Worm (Caenorhabditis elegans): Measurements from ENCODE around the gene mys-1.

The mys-1 gene

ce11 chrV:7084612-7085139 lies at the start of gene mys-1:
TSS of gene mys-1 (minus strand) at chrV:7084662.
- TF ChIP-seq dao-5 (tag; optimal IDR thresholded peaks at IDR 0.05) (no peak), W03F9.2 (tag; optimal IDR thresholded peaks at IDR 0.05) (peak; percentile 55), him-1 (tag; optimal IDR thresholded peaks at IDR 0.05) (peak; percentile 0)

- TF ChIP-seq him-1 (tag; optimal IDR thresholded peaks at IDR 0.05) = no peak
- TF ChIP-seq dao-5 (tag; optimal IDR thresholded peaks at IDR 0.05) = no peak
- no peak for TF ChIP-seq W03F9.2 (tag; optimal IDR thresholded peaks at IDR 0.05)
These were observed 49.5 kb upstream of the mys-1 start, which contains the start of gene F10D2.16 for ce11 chrV:7133963-7134362. TSS of gene F10D2.16 (plus strand) at chrV:7134263.

ce11 chrV:7132248-7132647 lies 47.8 kb upstream of the mys-1 start, which contains the start of gene sre-10:
TSS of gene sre-10 (plus strand) at chrV:7132548.
- TF ChIP-seq W03F9.2 (tag; optimal IDR thresholded peaks at IDR 0.05) (no peak), him-1 (tag; optimal IDR thresholded peaks at IDR 0.05) (no peak), dao-5 (tag; optimal IDR thresholded peaks at IDR 0.05) (no peak)

ce11 chrV:7130974-7131373 lies 46.5 kb upstream of the mys-1 start, which contains the start of gene srx-36:
TSS of gene srx-36 (minus strand) at chrV:7131074.
- no peak for TF ChIP-seq him-1 (tag; optimal IDR thresholded peaks at IDR 0.05)
- TF ChIP-seq W03F9.2 (tag; optimal IDR thresholded peaks at IDR 0.05) = no peak
- no peak for TF ChIP-seq dao-5 (tag; optimal IDR thresholded peaks at IDR 0.05)

ce11 chrV:7129460-7129859 lies 45.0 kb upstream of the mys-1 start, which contains the start of gene T01C4.8:
TSS of gene T01C4.8 (minus strand) at chrV:7129560.
- TF ChIP-seq dao-5 (tag; optimal IDR thresholded peaks at IDR 0.05) (no peak), him-1 (tag; optimal IDR thresholded peaks at IDR 0.05) (no peak)

- TF ChIP-seq him-1 (tag; optimal IDR thresholded peaks at IDR 0.05) (no peak), dao-5 (tag; optimal IDR thresholded peaks at IDR 0.05) (no peak), W03F9.2 (tag; optimal IDR thresholded peaks at IDR 0.05) (no peak)
These were observed 39.5 kb upstream of the mys-1 start for ce11 chrV:7123979-7124378.

ce11 chrV:7123188-7123708 lies 38.8 kb upstream of the mys-1 start, which contains the start of gene lmd-5:
TSS of gene lmd-5 (plus strand) at chrV:7123658.
- TF ChIP-seq dao-5 (tag; optimal IDR thresholded peaks at IDR 0.05) (no peak), W03F9.2 (tag; optimal IDR thresholded peaks at IDR 0.05) (no peak), him-1 (tag; optimal IDR thresholded peaks at IDR 0.05) (no peak)

- TF ChIP-seq him-1 (tag; optimal IDR thresholded peaks at IDR 0.05) (no peak), W03F9.2 (tag; optimal IDR thresholded peaks at IDR 0.05) (no peak), dao-5 (tag; optimal IDR thresholded peaks at IDR 0.05) (no peak)
These were observed 35.7 kb upstream of the mys-1 start, which contains the start of gene srx-34 for ce11 chrV:7120168-7120567. TSS of gene srx-34 (minus strand) at chrV:7120268.

- no peak for TF ChIP-seq him-1 (tag; optimal IDR thresholded peaks at IDR 0.05)
- no peak for TF ChIP-seq dao-5 (tag; optimal IDR thresholded peaks at IDR 0.05)
- no peak for TF ChIP-seq W03F9.2 (tag; optimal IDR thresholded peaks at IDR 0.05)
These were observed 34.3 kb upstream of the mys-1 start, which contains the start of gene srx-33 for ce11 chrV:7118796-7119195. TSS of gene srx-33 (minus strand) at chrV:7118896.

ce11 chrV:7112223-7112622 lies 27.8 kb upstream of the mys-1 start:
- no peak for TF ChIP-seq him-1 (tag; optimal IDR thresholded peaks at IDR 0.05)
- TF ChIP-seq W03F9.2 (tag; optimal IDR thresholded peaks at IDR 0.05) = no peak
- TF ChIP-seq dao-5 (tag; optimal IDR thresholded peaks at IDR 0.05) = no peak

ce11 chrV:7111276-7111675 lies 26.8 kb upstream of the mys-1 start:
- TF ChIP-seq him-1 (tag; optimal IDR thresholded peaks at IDR 0.05) (no peak), dao-5 (tag; optimal IDR thresholded peaks at IDR 0.05) (no peak), W03F9.2 (tag; optimal IDR thresholded peaks at IDR 0.05) (no peak)

- TF ChIP-seq W03F9.2 (tag; optimal IDR thresholded peaks at IDR 0.05) = no peak
- no peak for TF ChIP-seq him-1 (tag; optimal IDR thresholded peaks at IDR 0.05)
- TF ChIP-seq dao-5 (tag; optimal IDR thresholded peaks at IDR 0.05) = no peak
These were observed 25.9 kb upstream of the mys-1 start for ce11 chrV:7110370-7110769.

ce11 chrV:7106499-7107152 lies 22.2 kb upstream of the mys-1 start:
- no peak for TF ChIP-seq W03F9.2 (tag; optimal IDR thresholded peaks at IDR 0.05)
- TF ChIP-seq dao-5 (tag; optimal IDR thresholded peaks at IDR 0.05) = no peak
- TF ChIP-seq him-1 (tag; optimal IDR thresholded peaks at IDR 0.05) = peak; percentile 17

ce11 chrV:7103247-7103646 lies 18.8 kb upstream of the mys-1 start, which contains the start of gene odr-2:
TSS of gene odr-2 (plus strand) at chrV:7103547.
- no peak for TF ChIP-seq dao-5 (tag; optimal IDR thresholded peaks at IDR 0.05)
- TF ChIP-seq him-1 (tag; optimal IDR thresholded peaks at IDR 0.05) = no peak
- TF ChIP-seq W03F9.2 (tag; optimal IDR thresholded peaks at IDR 0.05) = no peak
